Worm (Caenorhabditis elegans) whole organism, mixed stage, embryonic: Measurements from ENCODE around the gene abu-6.
A peak's percentile ranks its signal among the peaks of the same experiment; 100 is the strongest.

Source experiments
- M03D4.4 ChIP-seq: sonication (generic microtip); optimal IDR thresholded peaks from 2 replicates; lab custom pipeline; 2017; ENCODE audit warnings: mild to moderate bottlenecking, missing genetic modification characterization, missing compliant biosample characterization
- bed-3 ChIP-seq: fragments of 200-800 bp; sonication (Bioruptor generic); optimal IDR thresholded peaks from 3 replicates; lab custom pipeline; 2018; ENCODE audit warnings: mild to moderate bottlenecking, missing genetic modification characterization, moderate library complexity, missing compliant biosample characterization
- ceh-39 ChIP-seq: fragments of 150-350 bp; optimal IDR thresholded peaks from 2 replicates; lab custom pipeline; 2014; ENCODE audit warnings: missing biosample characterization, missing genetic modification characterization
- ceh-43 ChIP-seq: fragments of 200-800 bp; sonication (Bioruptor generic); optimal IDR thresholded peaks from 2 replicates; lab custom pipeline; 2018; ENCODE audit warnings: mild to moderate bottlenecking, missing genetic modification characterization, moderate library complexity, missing compliant biosample characterization
- ceh-83 ChIP-seq: fragments of 200-800 bp; sonication (Bioruptor generic); optimal IDR thresholded peaks from 2 replicates; lab custom pipeline; 2018; ENCODE audit warnings: mild to moderate bottlenecking, missing genetic modification characterization, missing compliant biosample characterization
- ces-1 ChIP-seq: fragments of 150-350 bp; optimal IDR thresholded peaks from 2 replicates; lab custom pipeline; 2014; ENCODE audit warnings: missing biosample characterization, missing genetic modification reagents, missing genetic modification characterization
- cnd-1 ChIP-seq: fragments of 200-800 bp; sonication (Bioruptor generic); optimal IDR thresholded peaks from 2 replicates; lab custom pipeline; 2018; ENCODE audit warnings: mild to moderate bottlenecking, missing genetic modification characterization, missing compliant biosample characterization
- drap-1 ChIP-seq: fragments of 200-800 bp; sonication (Bioruptor generic); optimal IDR thresholded peaks from 3 replicates; lab custom pipeline; 2018; ENCODE audit warnings: mild to moderate bottlenecking, missing genetic modification characterization, missing compliant biosample characterization
- elt-1 ChIP-seq: sonication (generic microtip); optimal IDR thresholded peaks from 2 replicates; lab custom pipeline; 2017; ENCODE audit warnings: missing genetic modification characterization, mild to moderate bottlenecking, missing compliant biosample characterization, antibody characterized with exemption, moderate library complexity, borderline replicate concordance; ENCODE audit not compliant: insufficient read depth
- elt-3 ChIP-seq: fragments of 150-350 bp; optimal IDR thresholded peaks from 2 replicates; lab custom pipeline; 2014; ENCODE audit warnings: missing biosample characterization, missing genetic modification characterization
- flh-1 ChIP-seq: fragments of 200-800 bp; sonication (Bioruptor generic); optimal IDR thresholded peaks from 2 replicates; lab custom pipeline; 2018; ENCODE audit warnings: mild to moderate bottlenecking, missing genetic modification characterization, moderate library complexity, missing compliant biosample characterization
- ham-2 ChIP-seq: fragments of 200-800 bp; sonication (Bioruptor generic); optimal IDR thresholded peaks from 2 replicates; lab custom pipeline; 2018; ENCODE audit warnings: mild to moderate bottlenecking, missing genetic modification characterization, missing compliant biosample characterization
- hlh-1 ChIP-seq: fragments of 150-350 bp; optimal IDR thresholded peaks from 2 replicates; lab custom pipeline; 2014; ENCODE audit warnings: missing biosample characterization, missing genetic modification reagents, missing genetic modification characterization
- lin-13 ChIP-seq: fragments of 150-350 bp; optimal IDR thresholded peaks from 2 replicates; lab custom pipeline; 2014; ENCODE audit warnings: missing biosample characterization, missing genetic modification characterization
- lin-32 ChIP-seq: fragments of 200-800 bp; sonication (Bioruptor generic); optimal IDR thresholded peaks from 2 replicates; lab custom pipeline; 2018; ENCODE audit warnings: mild to moderate bottlenecking, missing genetic modification characterization, missing compliant biosample characterization
- lsy-2 ChIP-seq: fragments of 150-350 bp; optimal IDR thresholded peaks from 2 replicates; lab custom pipeline; 2014; ENCODE audit warnings: missing biosample characterization, missing genetic modification characterization
- mab-5 ChIP-seq: fragments of 150-350 bp; optimal IDR thresholded peaks from 2 replicates; lab custom pipeline; 2014; ENCODE audit warnings: missing biosample characterization, missing genetic modification characterization
- mep-1 ChIP-seq: fragments of 150-350 bp; optimal IDR thresholded peaks from 2 replicates; lab custom pipeline; 2017; ENCODE audit warnings: missing biosample characterization, missing genetic modification reagents, missing genetic modification characterization, inconsistent platforms
- mls-2 ChIP-seq: sonication (generic microtip); optimal IDR thresholded peaks from 2 replicates; lab custom pipeline; 2016; ENCODE audit warnings: mild to moderate bottlenecking, missing genetic modification characterization, moderate library complexity, missing compliant biosample characterization
- nhr-12 ChIP-seq: fragments of 150-350 bp; optimal IDR thresholded peaks from 2 replicates; lab custom pipeline; 2014; ENCODE audit warnings: missing biosample characterization, missing genetic modification characterization
- nhr-28 ChIP-seq: fragments of 150-350 bp; optimal IDR thresholded peaks from 2 replicates; lab custom pipeline; 2014; ENCODE audit warnings: missing biosample characterization, missing genetic modification characterization
- nhr-76 ChIP-seq: sonication (generic microtip); optimal IDR thresholded peaks from 2 replicates; lab custom pipeline; 2017; ENCODE audit warnings: missing biosample characterization, missing genetic modification characterization
- pha-4 ChIP-seq: fragments of 150-350 bp; optimal IDR thresholded peaks from 2 replicates; lab custom pipeline; 2018; ENCODE audit warnings: missing biosample characterization, missing genetic modification reagents, missing genetic modification characterization
- sem-2 ChIP-seq: fragments of 200-800 bp; sonication (Bioruptor generic); optimal IDR thresholded peaks from 2 replicates; lab custom pipeline; 2018; ENCODE audit warnings: mild to moderate bottlenecking, missing genetic modification characterization, missing compliant biosample characterization
- snpc-4 ChIP-seq: fragments of 150-350 bp; optimal IDR thresholded peaks from 2 replicates; lab custom pipeline; 2014; ENCODE audit warnings: missing biosample characterization, missing genetic modification characterization
- sptf-1 ChIP-seq: sonication (generic microtip); optimal IDR thresholded peaks from 2 replicates; lab custom pipeline; 2017; ENCODE audit warnings: mild to moderate bottlenecking, missing genetic modification characterization, moderate library complexity, missing compliant biosample characterization
- tbx-8 ChIP-seq: fragments of 200-800 bp; sonication (Bioruptor generic); optimal IDR thresholded peaks from 2 replicates; lab custom pipeline; 2018; ENCODE audit warnings: mild to moderate bottlenecking, missing genetic modification characterization, moderate library complexity, missing compliant biosample characterization
- unc-120 ChIP-seq: sonication (generic microtip); optimal IDR thresholded peaks from 2 replicates; lab custom pipeline; 2017; ENCODE audit warnings: missing genetic modification characterization, missing compliant biosample characterization; ENCODE audit not compliant: poor library complexity, severe bottlenecking
- unc-39 ChIP-seq: fragments of 150-350 bp; optimal IDR thresholded peaks from 2 replicates; lab custom pipeline; 2014; ENCODE audit warnings: missing biosample characterization, missing genetic modification characterization
- unc-62 ChIP-seq: fragments of 150-350 bp; optimal IDR thresholded peaks from 2 replicates; lab custom pipeline; 2014; ENCODE audit warnings: missing biosample characterization, missing genetic modification reagents, missing genetic modification characterization
- zip-8 ChIP-seq: fragments of 150-350 bp; optimal IDR thresholded peaks from 2 replicates; lab custom pipeline; 2014; ENCODE audit warnings: missing biosample characterization, missing genetic modification characterization
- ztf-11 ChIP-seq: fragments of 150-350 bp; optimal IDR thresholded peaks from 2 replicates; lab custom pipeline; 2014; ENCODE audit warnings: missing biosample characterization, missing genetic modification characterization

Gene abu-6

ce11 chrV:5146394-5146793, 15.3 kb downstream of the abu-6 start, which contains the start of gene F14F9.6:
Gene F14F9.6, minus strand, starts transcription at chrV:5146494.
- TF ChIP-seq elt-1 (tag; lab: Kevin White, UChicago) (no peak), ceh-83 (no peak), ces-1 (GFP tag; lab: Kevin White, UChicago) (no peak), pha-4 (no peak), flh-1 (GFP tag; lab: Kevin White, UChicago) (no peak), nhr-12 (tag; lab: Kevin White, UChicago) (no peak), ceh-39 (tag; lab: Kevin White, UChicago) (no peak), mab-5 (no peak), M03D4.4 (no peak), unc-39 (no peak), lin-13 (tag; lab: Kevin White, UChicago) (no peak), lin-32 (GFP tag; lab: Kevin White, UChicago) (no peak), elt-3 (no peak), tbx-8 (GFP tag; lab: Kevin White, UChicago) (no peak), mls-2 (tag; lab: Kevin White, UChicago) (no peak), ham-2 (GFP tag; lab: Kevin White, UChicago) (no peak), ceh-43 (no peak), drap-1 (GFP tag; lab: Kevin White, UChicago) (no peak), sem-2 (no peak), unc-62 (GFP tag; lab: Kevin White, UChicago) (no peak)

DNA sequence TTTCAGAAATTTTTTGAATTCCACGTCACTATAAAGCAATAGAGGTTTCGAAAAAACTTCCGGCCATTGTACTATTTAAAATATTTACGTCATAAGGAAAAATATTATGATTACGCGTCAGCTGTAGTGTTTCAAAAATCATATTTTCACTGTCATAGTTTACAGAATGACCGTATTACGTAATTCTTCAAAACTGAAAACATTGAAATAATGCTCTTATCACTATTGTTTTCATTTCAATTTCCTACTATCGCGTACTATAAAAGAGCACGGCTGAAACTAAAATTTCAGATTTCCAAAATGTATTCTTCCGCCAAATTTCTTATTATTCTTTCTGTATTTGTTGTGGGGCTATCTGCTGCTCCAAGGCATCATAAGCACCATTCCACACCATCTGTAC, 17.2 kb downstream of the abu-6 start, which contains the start of gene F14F9.2:
F14F9.2 (plus strand) TSS at position 301 of the 400 bp plus-strand sequence.
- no peak for TF ChIP-seq lsy-2
- peak; percentile 73 for TF ChIP-seq zip-8 (tag; lab: Kevin White, UChicago)
- no peak for TF ChIP-seq lin-13 (tag; lab: Kevin White, UChicago)

ce11 chrV:5143785-5144184, 17.9 kb downstream of the abu-6 start, which contains the start of gene srh-129:
Gene srh-129, minus strand, starts transcription at chrV:5143885.
- no peak for TF ChIP-seq sem-2
- TF ChIP-seq bed-3 (GFP tag; lab: Kevin White, UChicago) = no peak
- no peak for TF ChIP-seq elt-3
- no peak for TF ChIP-seq drap-1 (GFP tag; lab: Kevin White, UChicago)
- no peak for TF ChIP-seq mep-1 (tag; lab: Kevin White, UChicago)
- TF ChIP-seq nhr-28 (tag; lab: Kevin White, UChicago) = no peak
- no peak for TF ChIP-seq nhr-12 (tag; lab: Kevin White, UChicago)
- TF ChIP-seq nhr-76 (tag; lab: Kevin White, UChicago) = no peak
- TF ChIP-seq unc-120 (tag; lab: Kevin White, UChicago) = no peak
- no peak for TF ChIP-seq elt-1 (tag; lab: Kevin White, UChicago)
- TF ChIP-seq sptf-1 = no peak
- no peak for TF ChIP-seq hlh-1 (tag; lab: Kevin White, UChicago)
- no peak for TF ChIP-seq lin-32 (GFP tag; lab: Kevin White, UChicago)
- no peak for TF ChIP-seq snpc-4 (tag; lab: Kevin White, UChicago)
- TF ChIP-seq cnd-1 = no peak
- TF ChIP-seq ztf-11 = no peak
- no peak for TF ChIP-seq M03D4.4
- TF ChIP-seq unc-62 (GFP tag; lab: Kevin White, UChicago) = no peak

ce11 chrV:5137919-5138318, 23.8 kb downstream of the abu-6 start, which contains the start of gene F14F9.3:
Gene F14F9.3, plus strand, starts transcription at chrV:5138219.
- no peak for TF ChIP-seq zip-8 (tag; lab: Kevin White, UChicago)

- TF ChIP-seq unc-39 (no peak), hlh-1 (tag; lab: Kevin White, UChicago) (no peak)
- TF ChIP-seq, all 35 proteins: peak for 0
These were observed 29.3 kb downstream of the abu-6 start, which contains the start of gene F14F9.4 for ce11 chrV:5132441-5132840. Gene F14F9.4, plus strand, starts transcription at chrV:5132741.
